Fruit fly (Drosophila melanogaster) whole organism, embryonic: Measurements from ENCODE around the gene Rsph1.

Source experiments
- Adf1 ChIP-seq: fragments of 200-800 bp; sonication (Bioruptor generic); IDR thresholded peaks from 2 replicates; pipeline ENCODE4 v1.3.6; 2022; ENCODE audit warnings: missing biosample characterization, missing genetic modification characterization
- Atf6 ChIP-seq: fragments of 200-800 bp; sonication (Bioruptor generic); IDR thresholded peaks from 2 replicates; pipeline ENCODE4 v1.3.6; 2022; ENCODE audit warnings: missing biosample characterization, missing genetic modification characterization
- Awh ChIP-seq: fragments of 200-800 bp; sonication (Bioruptor generic); IDR thresholded peaks from 2 replicates; pipeline ENCODE4, ENCODE4 v1.3.6; 2022; ENCODE audit warnings: missing biosample characterization, missing genetic modification characterization
- Bteb2 ChIP-seq: fragments of 200-800 bp; sonication (Bioruptor generic); optimal IDR thresholded peaks from 2 replicates; lab custom pipeline; 2016; ENCODE audit warnings: missing biosample characterization, missing genetic modification characterization
- CG10267 ChIP-seq: fragments of 200-800 bp; sonication (Bioruptor generic); optimal IDR thresholded peaks from 2 replicates; lab custom pipeline; 2018; ENCODE audit warnings: missing biosample characterization, mild to moderate bottlenecking, missing genetic modification characterization, moderate library complexity
- CG11093 ChIP-seq: fragments of 200-800 bp; sonication (Bioruptor generic); IDR thresholded peaks from 3 replicates; pipeline ENCODE4 v1.3.6; 2022; ENCODE audit warnings: missing biosample characterization, missing genetic modification characterization
- CG11247 ChIP-seq: fragments of 200-800 bp; sonication (Bioruptor generic); IDR thresholded peaks from 2 replicates; pipeline ENCODE4 v1.3.6; 2022; ENCODE audit warnings: missing biosample characterization, missing genetic modification characterization
- CG12659 ChIP-seq: fragments of 200-800 bp; sonication (Bioruptor generic); optimal IDR thresholded peaks from 3 replicates; lab custom pipeline; 2017; ENCODE audit warnings: mild to moderate bottlenecking, missing biosample characterization, missing genetic modification reagents, missing genetic modification characterization
- CG13123 ChIP-seq: fragments of 200-800 bp; sonication (Bioruptor generic); optimal IDR thresholded peaks from 2 replicates; lab custom pipeline; 2016; ENCODE audit warnings: missing biosample characterization, missing genetic modification characterization
- CG14050 ChIP-seq: fragments of 200-800 bp; sonication (Bioruptor generic); IDR thresholded peaks from 3 replicates; pipeline ENCODE4 v1.3.6; 2022; ENCODE audit warnings: missing biosample characterization, missing genetic modification characterization
- CG17829 ChIP-seq: fragments of 200-800 bp; optimal IDR thresholded peaks from 2 replicates; lab custom pipeline; 2019; ENCODE audit warnings: missing biosample characterization, mild to moderate bottlenecking, missing genetic modification characterization, moderate library complexity
- CG1792 ChIP-seq: fragments of 200-800 bp; sonication (Bioruptor generic); optimal IDR thresholded peaks from 2 replicates; lab custom pipeline; 2016; ENCODE audit warnings: missing biosample characterization, missing genetic modification characterization
- CG18476 ChIP-seq: fragments of 200-800 bp; sonication (Bioruptor generic); optimal IDR thresholded peaks from 2 replicates; lab custom pipeline; 2016; ENCODE audit warnings: missing biosample characterization, mild to moderate bottlenecking, missing genetic modification characterization
- CG6175 ChIP-seq: fragments of 200-800 bp; sonication (Bioruptor generic); IDR thresholded peaks from 3 replicates; pipeline ENCODE4 v1.3.6; 2022; ENCODE audit warnings: missing biosample characterization, missing genetic modification characterization
- CTCF ChIP-seq: fragments of 200-800 bp; sonication (Bioruptor generic); optimal IDR thresholded peaks from 2 replicates; lab custom pipeline; 2017; ENCODE audit warnings: missing biosample characterization, mild to moderate bottlenecking, missing genetic modification characterization, moderate library complexity
- Dp ChIP-seq: fragments of 200-800 bp; sonication (Bioruptor generic); optimal IDR thresholded peaks from 2 replicates; lab custom pipeline; 2018; ENCODE audit warnings: missing biosample characterization, mild to moderate bottlenecking, missing genetic modification characterization, moderate library complexity
- Eip74EF ChIP-seq, 2 experiments: fragments of 200-800 bp in 1 of 2; fragments of >200 bp in 1 of 2; sonication (Bioruptor generic) in 1 of 2; optimal IDR thresholded peaks; 2 replicates each; lab custom pipeline; 2017 to 2019; ENCODE audit warnings: missing biosample characterization in 2 of 2, missing genetic modification characterization in 2 of 2, mild to moderate bottlenecking in 1 of 2, moderate library complexity in 1 of 2
- Gsc ChIP-seq: fragments of 200-800 bp; sonication (Bioruptor generic); IDR thresholded peaks from 2 replicates; pipeline ENCODE4 v1.3.6; 2022; ENCODE audit warnings: missing biosample characterization, missing genetic modification characterization
- HLH54F ChIP-seq: fragments of 200-800 bp; sonication (Bioruptor generic); optimal IDR thresholded peaks from 3 replicates; lab custom pipeline; 2016; ENCODE audit warnings: missing biosample characterization, missing genetic modification characterization
- Hmr ChIP-seq: fragments of 200-800 bp; sonication (Bioruptor generic); optimal IDR thresholded peaks from 3 replicates; lab custom pipeline; 2017; ENCODE audit warnings: mild to moderate bottlenecking, missing biosample characterization, missing genetic modification reagents, missing genetic modification characterization
- Hr78 ChIP-seq, 2 experiments: fragments of 200-800 bp in 1 of 2; fragments of >200 bp in 1 of 2; sonication (Bioruptor generic) in 1 of 2; optimal IDR thresholded peaks; 2 replicates each; lab custom pipeline; 2017 to 2019; ENCODE audit warnings: missing biosample characterization in 2 of 2, missing genetic modification characterization in 2 of 2, mild to moderate bottlenecking in 1 of 2, moderate library complexity in 1 of 2
- Lhr ChIP-seq: fragments of 200-800 bp; sonication (Bioruptor generic); optimal IDR thresholded peaks from 3 replicates; lab custom pipeline; 2017; ENCODE audit warnings: mild to moderate bottlenecking, missing biosample characterization, missing genetic modification reagents, missing genetic modification characterization
- MTF-1 ChIP-seq: fragments of 200-800 bp; sonication (Bioruptor generic); optimal IDR thresholded peaks from 2 replicates; lab custom pipeline; 2018; ENCODE audit warnings: missing biosample characterization, mild to moderate bottlenecking, missing genetic modification characterization, borderline replicate concordance
- Pdp1 ChIP-seq, 2 experiments: fragments of 200-800 bp; sonication (Bioruptor generic); optimal IDR thresholded peaks; 3 replicates each; lab custom pipeline; 2016; ENCODE audit warnings: missing biosample characterization in 2 of 2, missing genetic modification characterization in 2 of 2, mild to moderate bottlenecking in 1 of 2, moderate library complexity in 1 of 2
- ap ChIP-seq: fragments of 200-800 bp; sonication (Bioruptor generic); IDR thresholded peaks from 2 replicates; pipeline ENCODE4 v1.3.6; 2022; ENCODE audit warnings: missing biosample characterization, missing genetic modification characterization
- chm ChIP-seq: fragments of 200-800 bp; sonication (Bioruptor generic); IDR thresholded peaks from 2 replicates; pipeline ENCODE4 v1.3.6; 2022; ENCODE audit warnings: missing biosample characterization, missing genetic modification characterization
- ci ChIP-seq: fragments of 200-800 bp; sonication (Bioruptor generic); IDR thresholded peaks from 3 replicates; pipeline ENCODE4 v1.3.6; 2022; ENCODE audit warnings: missing biosample characterization, missing genetic modification characterization
- croc ChIP-seq: fragments of 200-800 bp; sonication (Bioruptor generic); conservative IDR thresholded peaks from 3 replicates; pipeline ENCODE4 v1.3.6; 2022; ENCODE audit warnings: missing biosample characterization, missing genetic modification characterization
- disco-r ChIP-seq: fragments of 200-800 bp; sonication (Bioruptor generic); optimal IDR thresholded peaks from 2 replicates; lab custom pipeline; 2016; ENCODE audit warnings: missing biosample characterization, missing genetic modification characterization
- dm ChIP-seq: fragments of 200-800 bp; sonication (Bioruptor generic); optimal IDR thresholded peaks from 3 replicates; lab custom pipeline; 2016; ENCODE audit warnings: missing biosample characterization, missing genetic modification characterization
- en ChIP-seq: fragments of 200-800 bp; sonication (Bioruptor generic); optimal IDR thresholded peaks from 2 replicates; lab custom pipeline; 2016; ENCODE audit warnings: missing biosample characterization, missing genetic modification characterization
- gem ChIP-seq: fragments of 200-800 bp; sonication (Bioruptor generic); optimal IDR thresholded peaks from 2 replicates; lab custom pipeline; 2019; ENCODE audit warnings: missing biosample characterization, mild to moderate bottlenecking, missing genetic modification characterization, moderate library complexity
- kah ChIP-seq: fragments of 200-800 bp; sonication (Bioruptor generic); optimal IDR thresholded peaks from 2 replicates; lab custom pipeline; 2018; ENCODE audit warnings: missing biosample characterization, mild to moderate bottlenecking, missing genetic modification characterization
- lilli ChIP-seq: fragments of 200-800 bp; sonication (Bioruptor generic); optimal IDR thresholded peaks from 3 replicates; lab custom pipeline; 2016; ENCODE audit warnings: missing biosample characterization, missing genetic modification characterization
- maf-S ChIP-seq: fragments of 200-800 bp; sonication (Bioruptor generic); optimal IDR thresholded peaks from 2 replicates; lab custom pipeline; 2016; ENCODE audit warnings: missing biosample characterization, missing genetic modification characterization
- mam ChIP-seq: fragments of 200-800 bp; sonication (Bioruptor generic); optimal IDR thresholded peaks from 3 replicates; lab custom pipeline; 2016; ENCODE audit warnings: missing biosample characterization, missing genetic modification characterization
- run ChIP-seq: fragments of 200-800 bp; sonication (Bioruptor generic); optimal IDR thresholded peaks from 3 replicates; lab custom pipeline; 2018; ENCODE audit warnings: missing biosample characterization, mild to moderate bottlenecking, missing genetic modification characterization
- sna ChIP-seq: fragments of 200-800 bp; sonication (Bioruptor generic); IDR thresholded peaks from 2 replicates; pipeline ENCODE4 v1.3.6; 2022; ENCODE audit warnings: missing biosample characterization, missing genetic modification characterization; ENCODE audit not compliant: partially characterized antibody
- stwl ChIP-seq: fragments of 200-800 bp; sonication (Bioruptor generic); optimal IDR thresholded peaks from 3 replicates; lab custom pipeline; 2018; ENCODE audit warnings: missing biosample characterization, mild to moderate bottlenecking, missing genetic modification characterization, moderate library complexity
- tll ChIP-seq, 2 experiments: fragments of 200-800 bp in 1 of 2; fragments of >200 bp in 1 of 2; sonication (Bioruptor generic) in 1 of 2; optimal IDR thresholded peaks; 2 replicates each; lab custom pipeline; 2017 to 2019; ENCODE audit warnings: missing biosample characterization in 2 of 2, missing genetic modification characterization in 2 of 2, mild to moderate bottlenecking in 1 of 2, moderate library complexity in 1 of 2
- tna ChIP-seq: fragments of 200-800 bp; sonication (Bioruptor generic); IDR thresholded peaks from 2 replicates; pipeline ENCODE4 v1.3.6; 2022; ENCODE audit warnings: missing biosample characterization, missing genetic modification characterization; ENCODE audit not compliant: partially characterized antibody
- unpg ChIP-seq: fragments of 200-800 bp; sonication (Bioruptor generic); optimal IDR thresholded peaks from 3 replicates; lab custom pipeline; 2018; ENCODE audit warnings: missing biosample characterization, mild to moderate bottlenecking, missing genetic modification characterization, moderate library complexity

Rsph1 gene

dm6 chr2L:13176701-13177249, 6.5 kb upstream of the Rsph1 start, which contains the start of the genes Sfmbt and CG5439 (continued):
- TF ChIP-seq CG18476 (GFP tag; lab: Kevin White, UChicago) (peak; percentile 76), maf-S (GFP tag; lab: Kevin White, UChicago) (peak; percentile 75), Bteb2 (GFP tag; lab: Kevin White, UChicago) (peak; percentile 75), Hr78 (GFP tag; optimal IDR thresholded peaks at IDR 0.05; lab: Kevin White, UChicago) (no peak), CG11093 (peak; percentile 43; the same call in 1 of the 3 replicates), unpg (GFP tag; lab: Kevin White, UChicago) (no peak), Awh (GFP tag; lab: Robert Waterston, UW) (no peak), sna (GFP tag; lab: Robert Waterston, UW) (no peak; the same call in 1 of the 2 replicates), ci (peak; percentile 59), chm (GFP tag; lab: Robert Waterston, UW) (0 out of 2 replicates have a peak, but pooled peaks have one; percentile 50), gem (tag; lab: Kevin White, UChicago) (no peak), HLH54F (GFP tag; lab: Kevin White, UChicago) (peak; percentile 88), Adf1 (peak; percentile 21; the same call in 1 of the 2 replicates), Pdp1 (GFP tag; optimal IDR thresholded peaks at IDR 0.05; lab: Kevin White, UChicago) (peak; percentile 57 to 77), CG10267 (tag; lab: Kevin White, UChicago) (peak; percentile 97), kah (GFP tag; lab: Kevin White, UChicago) (no peak), CG1792 (GFP tag; lab: Kevin White, UChicago) (peak; percentile 31), MTF-1 (GFP tag; lab: Kevin White, UChicago) (no peak), dm (peak; percentile 65), en (peak; percentile 63), tna (no peak), CG17829 (tag; lab: Kevin White, UChicago) (peak; percentile 80), croc (GFP tag; lab: Robert Waterston, UW) (peak; percentile 61), ap (no peak), disco-r (GFP tag; lab: Kevin White, UChicago) (peak; percentile 21), Gsc (GFP tag; lab: Robert Waterston, UW) (peak; percentile 42; the same call in 1 of the 2 replicates), CG13123 (peak; percentile 29), Eip74EF (GFP tag; optimal IDR thresholded peaks at IDR 0.05; lab: Kevin White, UChicago) (no peak), stwl (peak; percentile 91), CG14050 (GFP tag; lab: Robert Waterston, UW) (no peak), run (no peak), lilli (GFP tag; lab: Kevin White, UChicago) (peak; percentile 91), Lhr (GFP tag; lab: Kevin White, UChicago) (peak; percentile 69), Dp (GFP tag; lab: Kevin White, UChicago) (peak; percentile 48), CG12659 (GFP tag; lab: Kevin White, UChicago) (peak; percentile 94), Atf6 (GFP tag; lab: Robert Waterston, UW) (peak; percentile 53; the same call in 1 of the 2 replicates), mam (GFP tag; lab: Kevin White, UChicago) (peak; percentile 86), CG6175 (GFP tag; lab: Robert Waterston, UW) (peak; percentile 50; the same call in 1 of the 3 replicates), Hmr (GFP tag; lab: Kevin White, UChicago) (no peak), tll (GFP tag; optimal IDR thresholded peaks at IDR 0.05; lab: Kevin White, UChicago) (peak; percentile 59 to 80), CG11247 (GFP tag; lab: Robert Waterston, UW) (peak; percentile 61), CTCF (GFP tag; lab: Kevin White, UChicago) (peak; percentile 10)
- TF ChIP-seq, all 482 proteins: peak for 301
